Worm (Caenorhabditis elegans) whole organism, midembryonic: Measurements from ENCODE around the gene oac-55.

ENCODE experiments used
- klf-2 ChIP-seq: fragments of 200-800 bp; sonication (Bioruptor generic); conservative IDR thresholded peaks from 2 replicates; pipeline ENCODE4 v1.3.6; 2022; ENCODE audit warnings: missing genetic modification reagents, missing genetic modification characterization, missing compliant biosample characterization
- ref-1 ChIP-seq: fragments of 200-800 bp; sonication (Bioruptor generic); conservative IDR thresholded peaks from 2 replicates; pipeline ENCODE4 v1.3.6; 2022; ENCODE audit warnings: missing genetic modification reagents, missing genetic modification characterization, missing compliant biosample characterization
- tab-1 ChIP-seq: fragments of 200-800 bp; sonication (Bioruptor generic); IDR thresholded peaks from 2 replicates; pipeline ENCODE4 v1.3.6; 2022; ENCODE audit warnings: missing genetic modification characterization, missing compliant biosample characterization

- TF ChIP-seq klf-2 (no peak), ref-1 (GFP tag; lab: Robert Waterston, UW) (no peak), tab-1 (GFP tag; lab: Robert Waterston, UW) (no peak)
Measured at ce11 chrV:3712955-3713354, 48.0 kb upstream of the oac-55 start.
